Fruit fly (Drosophila melanogaster): Measurements from ENCODE around the gene 5-HT2A.

Gene 5-HT2A

dm6 chr3R:4658991-4659933 lies 46.6 kb downstream of the 5-HT2A start, which contains the start of gene smash (continued):
- TF ChIP-seq CG10631 (GFP tag; optimal IDR thresholded peaks at IDR 0.05), result no peak
- TF ChIP-seq Eip78C (GFP tag), result peak; percentile 86
- peak; percentile 3 for TF ChIP-seq achi (GFP tag; optimal IDR thresholded peaks at IDR 0.05)
- no peak for TF ChIP-seq CG9139 (GFP tag; optimal IDR thresholded peaks at IDR 0.05)
- no peak for TF ChIP-seq dac (GFP tag; optimal IDR thresholded peaks at IDR 0.05)
- TF ChIP-seq CG8632 (GFP tag; optimal IDR thresholded peaks at IDR 0.05), result peak; percentile 22
- peak; percentile 60 for TF ChIP-seq vri (GFP tag; optimal IDR thresholded peaks at IDR 0.05)
- peak; percentile 27 for TF ChIP-seq CG6792 (GFP tag; optimal IDR thresholded peaks at IDR 0.05)
- no peak for TF ChIP-seq Smox (GFP tag; optimal IDR thresholded peaks at IDR 0.05)
- no peak for TF ChIP-seq CG34406 (GFP tag; optimal IDR thresholded peaks at IDR 0.05)
- no peak for TF ChIP-seq Sox102F (GFP tag; optimal IDR thresholded peaks at IDR 0.05)
- TF ChIP-seq fd85E (GFP tag; optimal IDR thresholded peaks at IDR 0.05), result no peak
- no peak for TF ChIP-seq Eip93F (GFP tag; optimal IDR thresholded peaks at IDR 0.05)
- TF ChIP-seq eg (GFP tag; IDR thresholded peaks at IDR 0.05), result peak; percentile 67; the same call in 1 of the 3 replicates
- peak; percentile 53 to 69 for TF ChIP-seq ss (GFP tag; optimal IDR thresholded peaks at IDR 0.05)
- peak; percentile 38 for TF ChIP-seq Ets96B (tag; optimal IDR thresholded peaks at IDR 0.05)
- TF ChIP-seq CG16779 (tag; optimal IDR thresholded peaks at IDR 0.05), result peak; percentile 71
- TF ChIP-seq net (GFP tag; optimal IDR thresholded peaks at IDR 0.05), result peak; percentile 61
- peak; percentile 51 for TF ChIP-seq Met (GFP tag; optimal IDR thresholded peaks at IDR 0.05)
- no peak for TF ChIP-seq spab (GFP tag; optimal IDR thresholded peaks at IDR 0.05)
- TF ChIP-seq CG7368 (GFP tag; optimal IDR thresholded peaks at IDR 0.05), result no peak
- peak; percentile 63 for TF ChIP-seq Eip75B (GFP tag; optimal IDR thresholded peaks at IDR 0.05)
- peak; percentile 34 for TF ChIP-seq CG3032 (tag; optimal IDR thresholded peaks at IDR 0.05)
- peak; percentile 83 for TF ChIP-seq CG1621 (tag; optimal IDR thresholded peaks at IDR 0.05)
- TF ChIP-seq acj6 (GFP tag; optimal IDR thresholded peaks at IDR 0.05), result no peak
- no peak for TF ChIP-seq CG11902 (GFP tag; optimal IDR thresholded peaks at IDR 0.05)
- peak; percentile 26 for TF ChIP-seq CG6276 (GFP tag; optimal IDR thresholded peaks at IDR 0.05)
- peak; percentile 57 for TF ChIP-seq CG15336 (GFP tag; IDR thresholded peaks at IDR 0.05)
- TF ChIP-seq svp (GFP tag), result no peak
- TF ChIP-seq CG10669 (GFP tag; optimal IDR thresholded peaks at IDR 0.05), result no peak
- TF ChIP-seq CG3919 (GFP tag; optimal IDR thresholded peaks at IDR 0.05), result no peak
- peak; percentile 70; the same call in 2 of the 3 replicates for TF ChIP-seq CG6163 (GFP tag; IDR thresholded peaks at IDR 0.05)

dm6 chr3R:4659934-4660353 lies 47.3 kb downstream of the 5-HT2A start:
- TF ChIP-seq cyc (GFP tag; optimal IDR thresholded peaks at IDR 0.05) (no peak), eg (GFP tag; IDR thresholded peaks at IDR 0.05) (no peak), fkh (GFP tag; optimal IDR thresholded peaks at IDR 0.05) (peak; percentile 90)

dm6 chr3R:4661640-4662039 lies 49.0 kb downstream of the 5-HT2A start:
- TF ChIP-seq CG8632 (GFP tag; optimal IDR thresholded peaks at IDR 0.05), result no peak
- no peak for TF ChIP-seq vri (GFP tag; optimal IDR thresholded peaks at IDR 0.05)
- peak; percentile 59 for TF ChIP-seq CG32006 (GFP tag; optimal IDR thresholded peaks at IDR 0.05)
- no peak for TF ChIP-seq CG34406 (GFP tag; optimal IDR thresholded peaks at IDR 0.05)
- TF ChIP-seq Hr4 (GFP tag; optimal IDR thresholded peaks at IDR 0.05), result peak; percentile 56
- no peak for TF ChIP-seq Sox14 (GFP tag; optimal IDR thresholded peaks at IDR 0.05)
- TF ChIP-seq Sox102F (GFP tag; optimal IDR thresholded peaks at IDR 0.05), result no peak
- no peak for TF ChIP-seq CG15336 (GFP tag; IDR thresholded peaks at IDR 0.05)
- 0 out of 3 replicates have a peak, but pooled peaks have one; percentile 33 for TF ChIP-seq CG8119 (GFP tag; IDR thresholded peaks at IDR 0.05)
- no peak for TF ChIP-seq CG6854 (GFP tag; optimal IDR thresholded peaks at IDR 0.05)
- TF ChIP-seq Lpt (GFP tag; optimal IDR thresholded peaks at IDR 0.05), result peak; percentile 8
- no peak for TF ChIP-seq dsx (GFP tag; optimal IDR thresholded peaks at IDR 0.05; ENCODE audit: poor library complexity, severe bottlenecking)
- TF ChIP-seq salr (GFP tag; optimal IDR thresholded peaks at IDR 0.05), result peak in 1 of 2 experiments; percentile 17
- TF ChIP-seq Eip78C (GFP tag), result peak; percentile 30
